Worm (Caenorhabditis elegans): ENCODE measurements around the gene str-182.

- TF ChIP-seq unc-62 (GFP tag; optimal IDR thresholded peaks at IDR 0.05) (no peak), eor-1 (tag; optimal IDR thresholded peaks at IDR 0.05) (no peak), nhr-237 (tag; optimal IDR thresholded peaks at IDR 0.05) (no peak), zag-1 (tag; optimal IDR thresholded peaks at IDR 0.05) (no peak), nhr-23 (tag; optimal IDR thresholded peaks at IDR 0.05) (no peak), ztf-11 (tag; optimal IDR thresholded peaks at IDR 0.05) (no peak), lin-39 (tag; optimal IDR thresholded peaks at IDR 0.05) (no peak), nhr-25 (tag; optimal IDR thresholded peaks at IDR 0.05) (no peak), unc-39 (tag; optimal IDR thresholded peaks at IDR 0.05) (no peak), elt-2 (tag; optimal IDR thresholded peaks at IDR 0.05) (no peak)
These were observed 5.9 kb downstream of the str-182 start, which contains the start of gene ttr-19 for ce11 chrV:10227333-10227732.
